Worm (Caenorhabditis elegans): ENCODE measurements around the gene srd-11.

DNA sequence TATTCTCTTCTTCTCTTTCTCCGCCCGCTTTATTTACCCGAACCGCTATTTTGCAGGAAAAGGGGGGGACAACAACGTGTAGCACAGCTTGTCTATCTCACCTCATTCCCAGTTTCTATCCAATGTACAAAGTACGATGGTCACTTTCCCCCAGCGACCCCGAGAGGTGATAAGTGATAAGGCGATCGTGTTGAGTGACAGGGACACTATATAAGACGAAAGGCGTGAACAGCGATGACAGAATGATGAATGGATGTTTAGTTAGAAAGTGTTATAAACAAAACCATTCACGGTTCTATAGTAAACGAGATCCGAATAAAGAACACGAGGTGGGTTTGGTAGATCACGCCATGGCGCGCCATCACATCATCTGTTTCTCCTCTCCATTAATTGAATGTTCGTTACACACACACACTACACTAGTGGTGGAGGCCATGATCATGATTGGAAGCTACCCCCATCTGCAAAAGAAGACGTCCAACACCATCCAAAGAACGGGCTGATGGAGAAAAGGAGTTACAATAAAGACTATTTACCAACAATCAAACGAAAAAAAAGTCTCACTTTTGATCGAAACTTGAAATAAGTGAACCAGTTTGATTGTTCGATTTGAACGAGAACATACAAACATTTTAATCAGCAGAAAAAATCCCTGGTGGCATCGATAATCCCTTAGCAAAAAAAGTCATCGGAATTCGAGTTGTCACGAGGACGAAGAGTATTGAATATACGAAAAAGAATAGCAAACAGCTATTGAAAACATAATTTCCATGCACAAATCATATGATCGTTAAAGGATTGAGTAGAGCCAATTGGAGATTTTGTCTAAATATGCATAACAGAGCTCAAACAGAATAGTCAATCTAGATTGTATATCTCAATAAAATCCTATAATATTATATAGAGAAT lies 36.9 kb upstream of the srd-11 start:
- TF ChIP-seq lin-13 (tag; optimal IDR thresholded peaks at IDR 0.05) (no peak), nhr-76 (tag; optimal IDR thresholded peaks at IDR 0.05) (no peak), lsy-2 (tag; optimal IDR thresholded peaks at IDR 0.05) (no peak), snpc-4 (tag; optimal IDR thresholded peaks at IDR 0.05) (no peak), elt-1 (tag; optimal IDR thresholded peaks at IDR 0.05; ENCODE audit: borderline replicate concordance, insufficient read depth) (no peak), unc-39 (tag; optimal IDR thresholded peaks at IDR 0.05) (no peak)
